Worm (Caenorhabditis elegans): ENCODE measurements around the gene Y39A1A.16.

- TF ChIP-seq hlh-8 (tag; optimal IDR thresholded peaks at IDR 0.05) (no peak), rnt-1 (tag; optimal IDR thresholded peaks at IDR 0.05) (no peak), nhr-232 (tag; optimal IDR thresholded peaks at IDR 0.05) (no peak), ahr-1 (tag; optimal IDR thresholded peaks at IDR 0.05) (no peak)
Observed at ce11 chrIII:10707461-10707860, 28.4 kb downstream of the Y39A1A.16 start, which contains the start of gene mrpl-12.
